Worm (Caenorhabditis elegans): ENCODE measurements around the gene M02B7.2.

M02B7.2 gene

ce11 chrIV:3835065-3835464 lies 31.7 kb downstream of the M02B7.2 start, which contains the start of gene cal-3:
cal-3 (minus strand) TSS chrIV:3835165.
- TF ChIP-seq sem-4 (tag; optimal IDR thresholded peaks at IDR 0.05) (no peak), mab-5 (tag; optimal IDR thresholded peaks at IDR 0.05) (no peak), nhr-23 (tag; optimal IDR thresholded peaks at IDR 0.05) (no peak), ztf-1 (GFP tag; conservative IDR thresholded peaks at IDR 0.05) (no peak), unc-39 (tag; optimal IDR thresholded peaks at IDR 0.05) (no peak), mdl-1 (tag; optimal IDR thresholded peaks at IDR 0.05) (no peak), lin-13 (GFP tag; optimal IDR thresholded peaks at IDR 0.05) (no peak), sma-3 (GFP tag; optimal IDR thresholded peaks at IDR 0.05) (no peak), fos-1 (tag; optimal IDR thresholded peaks at IDR 0.05) (no peak), nhr-129 (tag; optimal IDR thresholded peaks at IDR 0.05) (no peak), crh-2 (tag; optimal IDR thresholded peaks at IDR 0.05) (no peak), Y55F3AM.14 (GFP tag; optimal IDR thresholded peaks at IDR 0.05) (no peak), nhr-25 (tag; optimal IDR thresholded peaks at IDR 0.05) (no peak), elt-3 (tag; optimal IDR thresholded peaks at IDR 0.05) (no peak), skn-1 (tag; optimal IDR thresholded peaks at IDR 0.05) (no peak), ztf-4 (tag; optimal IDR thresholded peaks at IDR 0.05) (no peak), ztf-11 (tag; optimal IDR thresholded peaks at IDR 0.05) (no peak), peb-1 (tag; optimal IDR thresholded peaks at IDR 0.05) (no peak)

- TF ChIP-seq C34F6.9 (tag; optimal IDR thresholded peaks at IDR 0.05) (no peak), dmd-4 (tag; optimal IDR thresholded peaks at IDR 0.05) (no peak), nhr-12 (tag; optimal IDR thresholded peaks at IDR 0.05) (no peak), skn-1 (tag; optimal IDR thresholded peaks at IDR 0.05) (no peak), lin-39 (tag; optimal IDR thresholded peaks at IDR 0.05) (no peak), R02D3.7 (tag; optimal IDR thresholded peaks at IDR 0.05) (no peak), aly-2 (tag; optimal IDR thresholded peaks at IDR 0.05) (no peak), ztf-1 (GFP tag; conservative IDR thresholded peaks at IDR 0.05) (no peak), elt-3 (tag; optimal IDR thresholded peaks at IDR 0.05) (no peak), lin-13 (GFP tag; optimal IDR thresholded peaks at IDR 0.05) (no peak), nhr-25 (tag; optimal IDR thresholded peaks at IDR 0.05) (no peak), unc-39 (tag; optimal IDR thresholded peaks at IDR 0.05) (no peak), nhr-11 (tag; optimal IDR thresholded peaks at IDR 0.05) (no peak), blmp-1 (tag; optimal IDR thresholded peaks at IDR 0.05; ENCODE audit: insufficient read depth) (no peak), lin-11 (tag; optimal IDR thresholded peaks at IDR 0.05) (no peak)
Observed at ce11 chrIV:3838687-3839086, 35.3 kb downstream of the M02B7.2 start.

ce11 chrIV:3839420-3839819 lies 36.0 kb downstream of the M02B7.2 start, which contains the start of gene F28F9.2:
F28F9.2 (plus strand) TSS chrIV:3839720.
- TF ChIP-seq dmd-4 (tag; optimal IDR thresholded peaks at IDR 0.05) (no peak), nhr-237 (tag; optimal IDR thresholded peaks at IDR 0.05) (no peak), ama-1 (optimal IDR thresholded peaks at IDR 0.05) (no peak), sma-3 (GFP tag; optimal IDR thresholded peaks at IDR 0.05) (no peak), mbf-1 (tag; optimal IDR thresholded peaks at IDR 0.05) (no peak), elt-3 (tag; optimal IDR thresholded peaks at IDR 0.05) (no peak), lin-13 (GFP tag; optimal IDR thresholded peaks at IDR 0.05) (no peak), R02D3.7 (tag; optimal IDR thresholded peaks at IDR 0.05) (no peak)

ce11 chrIV:3840480-3840879 lies 37.1 kb downstream of the M02B7.2 start:
- TF ChIP-seq ztf-1 (GFP tag; conservative IDR thresholded peaks at IDR 0.05), result no peak
- TF ChIP-seq C34F6.9 (tag; optimal IDR thresholded peaks at IDR 0.05), result no peak
- no peak for TF ChIP-seq gmeb-1 (tag; optimal IDR thresholded peaks at IDR 0.05)
- no peak for TF ChIP-seq unc-55 (GFP tag; optimal IDR thresholded peaks at IDR 0.05)
- TF ChIP-seq nhr-237 (tag; optimal IDR thresholded peaks at IDR 0.05), result no peak
- no peak for TF ChIP-seq mab-5 (tag; optimal IDR thresholded peaks at IDR 0.05)
- no peak for TF ChIP-seq lin-13 (GFP tag; optimal IDR thresholded peaks at IDR 0.05)
- TF ChIP-seq unc-62 (GFP tag; optimal IDR thresholded peaks at IDR 0.05), result no peak
- TF ChIP-seq ztf-11 (tag; optimal IDR thresholded peaks at IDR 0.05), result no peak
- TF ChIP-seq ZK546.5 (tag; optimal IDR thresholded peaks at IDR 0.05), result no peak
- no peak for TF ChIP-seq lsy-2 (tag; optimal IDR thresholded peaks at IDR 0.05)
- no peak for TF ChIP-seq snpc-4 (tag; optimal IDR thresholded peaks at IDR 0.05)

- TF ChIP-seq zag-1 (tag; optimal IDR thresholded peaks at IDR 0.05), result no peak
- TF ChIP-seq Y55F3AM.14 (GFP tag; optimal IDR thresholded peaks at IDR 0.05), result no peak
- TF ChIP-seq nhr-21 (tag; optimal IDR thresholded peaks at IDR 0.05), result no peak
- no peak for TF ChIP-seq crh-2 (tag; optimal IDR thresholded peaks at IDR 0.05)
- TF ChIP-seq mbf-1 (tag; optimal IDR thresholded peaks at IDR 0.05), result no peak
- TF ChIP-seq unc-39 (tag; optimal IDR thresholded peaks at IDR 0.05), result no peak
- TF ChIP-seq gmeb-1 (tag; optimal IDR thresholded peaks at IDR 0.05), result no peak
- TF ChIP-seq skn-1 (tag; optimal IDR thresholded peaks at IDR 0.05), result no peak
- TF ChIP-seq ztf-1 (GFP tag; conservative IDR thresholded peaks at IDR 0.05), result no peak
- TF ChIP-seq lin-11 (tag; optimal IDR thresholded peaks at IDR 0.05), result no peak
- no peak for TF ChIP-seq snpc-4 (tag; optimal IDR thresholded peaks at IDR 0.05)
- no peak for TF ChIP-seq blmp-1 (tag; optimal IDR thresholded peaks at IDR 0.05; ENCODE audit: insufficient read depth)
- TF ChIP-seq nhr-129 (tag; optimal IDR thresholded peaks at IDR 0.05), result no peak
- no peak for TF ChIP-seq elt-1 (tag; optimal IDR thresholded peaks at IDR 0.05)
- no peak for TF ChIP-seq sem-4 (tag; optimal IDR thresholded peaks at IDR 0.05)
Observed at ce11 chrIV:3841607-3842006, 38.2 kb downstream of the M02B7.2 start.
